Worm (Caenorhabditis elegans) whole organism, L2 larva: ENCODE results near the gene mtm-5.

Source experiments
- F13H6.1 ChIP-seq: sonication (generic microtip); optimal IDR thresholded peaks from 2 replicates; lab custom pipeline; 2016; ENCODE audit warnings: missing genetic modification characterization, missing compliant biosample characterization
- R02D3.7 ChIP-seq: fragments of 150-350 bp; optimal IDR thresholded peaks from 2 replicates; lab custom pipeline; 2014; ENCODE audit warnings: missing biosample characterization, missing genetic modification characterization
- ZK546.5 ChIP-seq: sonication (generic microtip); optimal IDR thresholded peaks from 2 replicates; lab custom pipeline; 2017; ENCODE audit warnings: missing biosample characterization, missing genetic modification characterization
- alr-1 ChIP-seq: fragments of 150-350 bp; optimal IDR thresholded peaks from 2 replicates; lab custom pipeline; 2014; ENCODE audit warnings: missing biosample characterization, missing genetic modification characterization
- aly-2 ChIP-seq: fragments of 150-350 bp; optimal IDR thresholded peaks from 2 replicates; lab custom pipeline; 2014; ENCODE audit warnings: missing biosample characterization, missing genetic modification characterization
- ama-1 ChIP-seq: fragments of 150-350 bp; optimal IDR thresholded peaks from 2 replicates; lab custom pipeline; 2018; ENCODE audit warnings: inconsistent platforms
- blmp-1 ChIP-seq: sonication (generic microtip); optimal IDR thresholded peaks from 2 replicates; lab custom pipeline; 2017; ENCODE audit warnings: missing genetic modification characterization, mild to moderate bottlenecking, missing compliant biosample characterization, antibody characterized with exemption, moderate library complexity; ENCODE audit not compliant: insufficient read depth
- ceh-16 ChIP-seq: fragments of 150-350 bp; optimal IDR thresholded peaks from 2 replicates; lab custom pipeline; 2014; ENCODE audit warnings: missing biosample characterization, missing genetic modification characterization
- ceh-82 ChIP-seq: fragments of 150-350 bp; optimal IDR thresholded peaks from 2 replicates; lab custom pipeline; 2014; ENCODE audit warnings: missing biosample characterization, missing genetic modification characterization
- egl-27 ChIP-seq: sonication (generic microtip); optimal IDR thresholded peaks from 3 replicates; lab custom pipeline; 2017; ENCODE audit warnings: missing biosample characterization, missing genetic modification reagents, missing genetic modification characterization
- elt-1 ChIP-seq: fragments of 150-350 bp; optimal IDR thresholded peaks from 2 replicates; lab custom pipeline; 2014; ENCODE audit warnings: missing biosample characterization, missing genetic modification characterization
- elt-3 ChIP-seq: sonication (generic microtip); optimal IDR thresholded peaks from 2 replicates; lab custom pipeline; 2017; ENCODE audit warnings: missing biosample characterization, missing genetic modification characterization
- fos-1 ChIP-seq: fragments of 150-350 bp; optimal IDR thresholded peaks from 2 replicates; lab custom pipeline; 2014; ENCODE audit warnings: missing biosample characterization, missing genetic modification characterization
- gmeb-1 ChIP-seq: fragments of 150-350 bp; optimal IDR thresholded peaks from 2 replicates; lab custom pipeline; 2014; ENCODE audit warnings: missing biosample characterization, missing genetic modification characterization
- lin-39 ChIP-seq: fragments of 150-350 bp; optimal IDR thresholded peaks from 2 replicates; lab custom pipeline; 2014; ENCODE audit warnings: missing biosample characterization, missing genetic modification reagents, missing genetic modification characterization
- lsy-2 ChIP-seq, 2 experiments: fragments of 150-350 bp in 1 of 2; sonication (generic microtip) in 1 of 2; optimal IDR thresholded peaks; 2 replicates each; lab custom pipeline; 2014 to 2017; ENCODE audit warnings: missing biosample characterization in 2 of 2, missing genetic modification characterization in 2 of 2
- mdl-1 ChIP-seq, 2 experiments: fragments of 150-350 bp in 1 of 2; sonication (generic microtip) in 1 of 2; optimal IDR thresholded peaks; 2 replicates each; lab custom pipeline; 2017; ENCODE audit warnings: missing biosample characterization in 2 of 2, missing genetic modification characterization in 2 of 2
- nhr-10 ChIP-seq: sonication (generic microtip); optimal IDR thresholded peaks from 2 replicates; lab custom pipeline; 2017; ENCODE audit warnings: missing biosample characterization, missing genetic modification characterization
- nhr-21 ChIP-seq: fragments of 150-350 bp; optimal IDR thresholded peaks from 2 replicates; lab custom pipeline; 2014; ENCODE audit warnings: missing biosample characterization, missing genetic modification characterization
- nhr-237 ChIP-seq: fragments of 150-350 bp; optimal IDR thresholded peaks from 2 replicates; lab custom pipeline; 2014; ENCODE audit warnings: missing biosample characterization, missing genetic modification characterization
- nhr-25 ChIP-seq: fragments of 150-350 bp; sonication (generic microtip); optimal IDR thresholded peaks from 3 replicates; lab custom pipeline; 2014; ENCODE audit warnings: missing biosample characterization, missing genetic modification characterization
- nhr-6 ChIP-seq: fragments of 150-350 bp; optimal IDR thresholded peaks from 2 replicates; lab custom pipeline; 2014; ENCODE audit warnings: missing biosample characterization, missing genetic modification characterization
- peb-1 ChIP-seq: fragments of 150-350 bp; optimal IDR thresholded peaks from 2 replicates; lab custom pipeline; 2014; ENCODE audit warnings: missing biosample characterization, missing genetic modification characterization
- sem-4 ChIP-seq: fragments of 150-350 bp; optimal IDR thresholded peaks from 2 replicates; lab custom pipeline; 2014; ENCODE audit warnings: missing biosample characterization, missing genetic modification reagents, missing genetic modification characterization
- sma-3 ChIP-seq: sonication (generic microtip); optimal IDR thresholded peaks from 2 replicates; lab custom pipeline; 2016; ENCODE audit warnings: missing genetic modification reagents, missing genetic modification characterization, missing compliant biosample characterization
- sma-9 ChIP-seq, 2 experiments: fragments of 150-350 bp in 1 of 2; sonication (generic microtip) in 1 of 2; optimal IDR thresholded peaks; 2 replicates each; lab custom pipeline; 2014 to 2016; ENCODE audit warnings: missing genetic modification characterization in 2 of 2, mild to moderate bottlenecking in 1 of 2, missing biosample characterization in 1 of 2, missing compliant biosample characterization in 1 of 2, missing genetic modification reagents in 1 of 2, moderate library complexity in 1 of 2
- unc-39 ChIP-seq: fragments of 150-350 bp; optimal IDR thresholded peaks from 2 replicates; lab custom pipeline; 2014; ENCODE audit warnings: missing biosample characterization, missing genetic modification characterization
- ztf-1 ChIP-seq: fragments of 200-800 bp; sonication (Bioruptor generic); conservative IDR thresholded peaks from 2 replicates; pipeline ENCODE4 v1.3.6; 2022; ENCODE audit warnings: missing genetic modification characterization, missing compliant biosample characterization

mtm-5 gene

DNA sequence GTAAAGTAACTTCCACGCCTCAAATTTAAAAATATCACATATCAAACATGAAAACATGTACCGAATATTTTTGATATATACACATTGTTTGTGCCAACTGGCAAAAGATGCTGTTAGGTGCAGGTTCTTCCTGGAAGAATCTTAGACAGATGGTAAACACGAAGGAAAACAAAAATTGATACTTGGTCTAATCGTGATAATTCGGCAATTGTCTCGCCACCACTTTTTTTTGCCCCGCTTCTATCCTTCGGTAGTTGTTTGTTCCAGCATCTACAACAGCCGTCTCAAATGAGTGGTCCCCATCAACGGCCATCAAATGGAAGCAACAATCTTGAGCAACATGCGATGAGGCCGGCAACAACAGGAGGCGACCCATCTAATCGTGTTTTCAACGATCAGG lies 45.8 kb downstream of the mtm-5 start:
- TF ChIP-seq F13H6.1 (tag; lab: Kevin White, UChicago) (peak; percentile 37), ztf-1 (GFP tag; lab: Robert Waterston, UW) (no peak)

DNA sequence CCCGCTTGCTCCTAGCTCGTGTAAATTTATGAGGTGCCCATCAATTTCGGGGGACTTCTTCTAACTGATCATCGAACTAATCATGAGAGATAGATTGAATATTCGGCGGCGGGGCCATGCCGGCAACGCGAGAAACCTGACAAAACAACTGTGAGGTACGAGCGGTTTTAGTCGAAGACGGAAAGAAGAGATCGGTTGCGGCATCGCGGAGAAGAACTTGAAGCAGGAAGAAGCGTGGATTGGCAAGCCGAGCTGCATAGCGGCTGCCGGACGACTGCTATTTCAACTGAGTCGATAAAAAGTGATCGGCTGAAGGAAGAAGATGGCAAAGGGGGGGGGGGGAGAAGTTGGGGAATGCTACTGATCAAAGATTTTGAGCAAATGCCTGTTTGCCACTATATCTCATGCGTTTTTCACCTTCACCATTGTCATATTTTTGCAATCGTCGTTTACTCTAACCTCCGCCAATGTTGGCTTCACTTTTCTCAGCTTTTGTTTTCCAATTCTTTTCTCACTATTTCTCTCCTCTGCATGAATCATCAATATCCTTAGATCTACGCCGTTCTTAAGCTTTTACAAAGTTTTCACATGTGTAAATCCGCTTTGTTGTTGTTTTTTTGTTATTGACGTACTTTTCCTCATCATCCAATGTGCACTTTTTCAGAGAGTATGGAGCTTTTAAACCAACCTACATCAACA lies 47.6 kb downstream of the mtm-5 start, which contains the start of gene pqn-62:
pqn-62 (plus strand) TSS at position 649 of the 699 bp plus-strand sequence.
- TF ChIP-seq F13H6.1 (tag; lab: Kevin White, UChicago) (peak; percentile 41), sma-9 (GFP tag; optimal IDR thresholded peaks at IDR 0.05; lab: Kevin White, UChicago) (peak; percentile 24), sma-9 (tag; optimal IDR thresholded peaks at IDR 0.05; lab: Kevin White, UChicago) (no peak), sem-4 (no peak), aly-2 (tag; lab: Kevin White, UChicago) (no peak)

DNA sequence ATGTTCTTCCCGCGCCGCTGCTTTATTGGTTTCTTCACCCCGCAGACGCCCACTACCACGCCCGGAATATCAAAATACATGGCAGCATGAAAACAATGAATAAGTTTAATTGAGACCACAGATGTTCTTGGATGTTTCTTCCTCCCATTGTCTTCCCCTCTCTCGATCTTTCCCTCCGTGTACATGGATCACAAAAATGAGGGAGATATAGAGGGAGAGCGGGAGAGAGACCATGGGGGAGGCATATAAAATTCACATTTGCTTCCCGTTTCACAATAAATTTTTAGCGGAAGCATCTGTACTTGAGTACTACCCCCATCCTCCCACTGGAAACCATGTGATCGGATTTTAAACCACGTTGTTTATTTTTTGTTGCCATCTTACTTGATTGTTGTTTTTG lies 49.8 kb downstream of the mtm-5 start:
- TF ChIP-seq sem-4: no peak
- no peak for TF ChIP-seq lsy-2 (tag; optimal IDR thresholded peaks at IDR 0.05; lab: Kevin White, UChicago)
- TF ChIP-seq gmeb-1 (tag; lab: Kevin White, UChicago): no peak
- no peak for TF ChIP-seq nhr-25
- TF ChIP-seq lin-39 (tag; lab: Kevin White, UChicago): no peak
- TF ChIP-seq ama-1: no peak
- no peak for TF ChIP-seq ceh-16 (tag; lab: Kevin White, UChicago)
- no peak for TF ChIP-seq nhr-237 (tag; lab: Kevin White, UChicago)
- no peak for TF ChIP-seq nhr-6
- TF ChIP-seq ZK546.5: no peak
- no peak for TF ChIP-seq nhr-21 (tag; lab: Kevin White, UChicago)
- no peak for TF ChIP-seq blmp-1 (tag; lab: Kevin White, UChicago)
- no peak for TF ChIP-seq mdl-1 (tag; optimal IDR thresholded peaks at IDR 0.05; lab: Kevin White, UChicago)
- no peak for TF ChIP-seq sma-3
- no peak for TF ChIP-seq R02D3.7 (tag; lab: Kevin White, UChicago)
- no peak for TF ChIP-seq egl-27 (tag; lab: Kevin White, UChicago)
- no peak for TF ChIP-seq sma-9 (GFP tag; optimal IDR thresholded peaks at IDR 0.05; lab: Kevin White, UChicago)
- TF ChIP-seq sma-9 (tag; optimal IDR thresholded peaks at IDR 0.05; lab: Kevin White, UChicago): no peak

DNA sequence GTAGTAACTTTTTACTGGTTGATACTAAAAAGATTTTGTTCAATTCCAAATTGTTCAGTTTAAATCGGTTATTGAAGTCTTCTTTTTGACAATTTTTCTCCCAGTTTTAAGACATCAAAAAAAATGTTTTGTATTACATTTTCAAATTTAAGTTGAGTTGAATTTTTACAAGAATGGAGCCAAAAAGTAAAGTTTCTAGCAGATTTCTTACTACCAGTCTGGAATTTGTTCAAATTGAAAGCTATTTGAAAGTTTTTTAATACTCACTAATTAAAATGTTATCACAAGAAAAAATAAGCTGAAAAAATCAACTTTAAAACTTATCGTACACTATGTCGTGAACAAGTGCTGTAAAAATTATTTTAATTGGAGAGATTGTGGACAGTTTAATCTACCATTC lies 53.1 kb downstream of the mtm-5 start:
- TF ChIP-seq sem-4 (no peak), alr-1 (no peak), egl-27 (tag; lab: Kevin White, UChicago) (no peak), lsy-2 (tag; optimal IDR thresholded peaks at IDR 0.05; lab: Kevin White, UChicago) (no peak), ceh-82 (tag; lab: Kevin White, UChicago) (no peak), nhr-10 (tag; lab: Kevin White, UChicago) (no peak), unc-39 (no peak), fos-1 (tag; lab: Kevin White, UChicago) (no peak), elt-1 (no peak), blmp-1 (tag; lab: Kevin White, UChicago) (no peak), R02D3.7 (tag; lab: Kevin White, UChicago) (no peak)

DNA sequence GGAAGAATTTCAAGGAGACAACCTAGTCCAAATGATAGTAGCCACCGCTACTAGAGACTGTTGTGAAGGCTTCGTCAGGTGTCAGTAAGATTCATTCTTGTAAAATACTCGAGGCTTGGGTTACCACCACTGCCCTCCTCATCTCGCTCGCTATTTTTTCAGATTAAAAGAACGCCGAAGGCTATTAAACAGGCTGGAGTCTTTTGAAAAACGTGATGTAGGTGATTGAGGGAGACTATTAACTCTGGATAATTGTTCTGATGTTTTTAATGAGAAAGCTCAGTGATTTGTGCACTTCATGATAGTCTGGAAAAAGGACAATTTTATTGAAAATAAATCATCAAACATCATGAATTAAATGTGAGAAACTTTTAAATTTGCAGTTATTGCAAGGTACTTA lies 54.2 kb downstream of the mtm-5 start, which contains the start of gene zig-6:
zig-6 (minus strand) TSS at position 101 of the 400 bp plus-strand sequence.
- TF ChIP-seq nhr-237 (tag; lab: Kevin White, UChicago): no peak
- no peak for TF ChIP-seq elt-3 (tag; lab: Kevin White, UChicago)
- TF ChIP-seq peb-1: no peak
